Fruit fly (Drosophila melanogaster): Measurements from ENCODE around the gene CG8611.

CG8611 gene

dm6 chrX:17423310-17423945 is 1.5 kb upstream of the CG8611 start, which contains the start of gene ENGase (continued):
- TF ChIP-seq CG8290 (GFP tag; optimal IDR thresholded peaks at IDR 0.05), result no peak
- TF ChIP-seq CG8290 (tag; optimal IDR thresholded peaks at IDR 0.05), result no peak
- no peak for TF ChIP-seq fru (optimal IDR thresholded peaks at IDR 0.05)
- TF ChIP-seq CG15601 (tag; optimal IDR thresholded peaks at IDR 0.05), result no peak
- no peak for TF ChIP-seq CG4820 (GFP tag; optimal IDR thresholded peaks at IDR 0.05)
- TF ChIP-seq lmd (GFP tag; IDR thresholded peaks at IDR 0.05), result no peak
- TF ChIP-seq CG30431 (GFP tag; optimal IDR thresholded peaks at IDR 0.05), result no peak
- no peak for TF ChIP-seq CG17186 (GFP tag; optimal IDR thresholded peaks at IDR 0.05)
- TF ChIP-seq Gsc (GFP tag; IDR thresholded peaks at IDR 0.05), result no peak
- TF ChIP-seq CG6813 (GFP tag; optimal IDR thresholded peaks at IDR 0.05), result no peak
- TF ChIP-seq GATAe (GFP tag; conservative IDR thresholded peaks at IDR 0.05), result no peak
- no peak for TF ChIP-seq Hmx (GFP tag; optimal IDR thresholded peaks at IDR 0.05)
- peak; percentile 12 for TF ChIP-seq dm (GFP tag; optimal IDR thresholded peaks at IDR 0.05)
- no peak for TF ChIP-seq crc (GFP tag; optimal IDR thresholded peaks at IDR 0.05)
- no peak for TF ChIP-seq Hand (GFP tag; optimal IDR thresholded peaks at IDR 0.05)
- TF ChIP-seq Atf6 (GFP tag; IDR thresholded peaks at IDR 0.05), result no peak
- TF ChIP-seq CG7928 (GFP tag; optimal IDR thresholded peaks at IDR 0.05), result no peak
- TF ChIP-seq pnt (GFP tag; optimal IDR thresholded peaks at IDR 0.05), result no peak
- no peak for TF ChIP-seq CG13424 (tag; optimal IDR thresholded peaks at IDR 0.05)
- peak; percentile 76 for TF ChIP-seq Sin3A (optimal IDR thresholded peaks at IDR 0.05)
- no peak for TF ChIP-seq Xbp1 (GFP tag; optimal IDR thresholded peaks at IDR 0.05)
- TF ChIP-seq sob (GFP tag; IDR thresholded peaks at IDR 0.05), result no peak
- no peak for TF ChIP-seq schlank (tag; optimal IDR thresholded peaks at IDR 0.05)
- peak; percentile 39; the same call in 1 of the 2 replicates for TF ChIP-seq CG3847 (GFP tag; IDR thresholded peaks at IDR 0.05)
- TF ChIP-seq CG2199 (GFP tag; IDR thresholded peaks at IDR 0.05), result no peak
- no peak for TF ChIP-seq CG8359 (GFP tag; optimal IDR thresholded peaks at IDR 0.05; ENCODE audit: borderline replicate concordance)
- TF ChIP-seq CG10543 (GFP tag; optimal IDR thresholded peaks at IDR 0.05), result peak; percentile 4
- TF ChIP-seq D19B (GFP tag; optimal IDR thresholded peaks at IDR 0.05), result no peak
- TF ChIP-seq CG30020 (tag; optimal IDR thresholded peaks at IDR 0.05), result no peak
- no peak for TF ChIP-seq rib (GFP tag; IDR thresholded peaks at IDR 0.05)
- no peak for TF ChIP-seq CG1792 (GFP tag; optimal IDR thresholded peaks at IDR 0.05)
- no peak for TF ChIP-seq Ravus (GFP tag; IDR thresholded peaks at IDR 0.05)
- no peak for TF ChIP-seq Hr51 (GFP tag; optimal IDR thresholded peaks at IDR 0.05)
- TF ChIP-seq Meics (GFP tag; optimal IDR thresholded peaks at IDR 0.05), result no peak
- no peak for TF ChIP-seq wek (GFP tag; optimal IDR thresholded peaks at IDR 0.05)
- TF ChIP-seq mirr (GFP tag; optimal IDR thresholded peaks at IDR 0.05), result no peak
- TF ChIP-seq CHES-1-like (GFP tag; optimal IDR thresholded peaks at IDR 0.05), result peak; percentile 33
- TF ChIP-seq CG9215 (GFP tag; IDR thresholded peaks at IDR 0.05), result no peak
- TF ChIP-seq br (optimal IDR thresholded peaks at IDR 0.05), result no peak
- TF ChIP-seq klu (GFP tag; IDR thresholded peaks at IDR 0.05), result no peak
- no peak for TF ChIP-seq tup (GFP tag; optimal IDR thresholded peaks at IDR 0.05)
- no peak for TF ChIP-seq Eip74EF (GFP tag; optimal IDR thresholded peaks at IDR 0.05)
- no peak for TF ChIP-seq pita (GFP tag; optimal IDR thresholded peaks at IDR 0.05)
- TF ChIP-seq CG11247 (GFP tag; IDR thresholded peaks at IDR 0.05), result peak; percentile 21; the same call in 1 of the 2 replicates
- no peak for TF ChIP-seq ttk (GFP tag; IDR thresholded peaks at IDR 0.05)
- no peak for TF ChIP-seq Fer2 (tag; optimal IDR thresholded peaks at IDR 0.05)
- no peak for TF ChIP-seq CG8089 (GFP tag; optimal IDR thresholded peaks at IDR 0.05)
- no peak for TF ChIP-seq Sry-δ (GFP tag; optimal IDR thresholded peaks at IDR 0.05)
- TF ChIP-seq tgo (GFP tag; IDR thresholded peaks at IDR 0.05), result no peak
- TF ChIP-seq z (GFP tag; IDR thresholded peaks at IDR 0.05), result no peak
- TF ChIP-seq CG1832 (GFP tag; optimal IDR thresholded peaks at IDR 0.05), result peak; percentile 64
- no peak for TF ChIP-seq CG14014 (GFP tag; IDR thresholded peaks at IDR 0.05)
- TF ChIP-seq Dbx (GFP tag; IDR thresholded peaks at IDR 0.05), result no peak
